Fruit fly (Drosophila melanogaster): ENCODE data around the gene CG5280.

The CG5280 gene

DNA sequence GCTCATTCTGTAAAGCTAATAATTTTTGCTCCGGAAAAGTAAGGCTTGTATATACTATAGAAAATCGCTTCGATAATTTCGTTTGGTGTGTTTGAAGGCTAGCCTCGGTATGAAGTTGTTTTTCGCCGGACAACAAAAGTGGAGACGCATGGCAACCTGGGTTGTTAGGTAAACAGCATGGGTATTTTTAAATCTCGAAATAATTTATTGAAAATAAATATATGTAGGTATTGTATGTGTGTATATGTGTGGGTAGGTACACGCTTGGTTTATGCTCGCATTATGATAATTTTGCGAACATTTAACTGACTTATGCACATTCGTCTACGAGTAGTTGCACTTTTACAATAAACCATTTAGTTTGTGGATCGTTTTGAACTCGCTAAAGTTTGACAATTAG, at the start of gene CG5280:
Gene CG5280 (minus strand): TSS at position 101 of the 400 bp plus-strand sequence.
- no peak for TF ChIP-seq CG17801 (GFP tag; optimal IDR thresholded peaks at IDR 0.05; ENCODE audit: partially characterized antibody)

DNA sequence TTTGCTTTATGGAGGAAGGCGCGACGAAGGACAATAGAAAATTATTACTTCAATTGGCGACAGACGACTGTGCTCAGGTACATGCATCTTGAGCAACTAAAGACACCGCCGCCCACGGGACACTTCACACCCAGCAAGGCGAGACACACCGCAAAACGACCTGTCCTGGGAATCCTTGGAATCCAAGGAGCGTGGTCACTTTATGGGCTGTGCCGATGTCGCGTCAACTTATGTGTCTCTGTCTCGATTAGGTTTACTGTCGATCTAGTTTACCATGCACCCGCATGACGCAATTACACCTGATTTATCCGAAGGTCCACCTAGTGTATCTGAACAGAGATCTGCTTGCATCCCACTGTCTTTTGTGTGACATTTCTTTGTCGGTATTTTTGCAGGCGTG, 49.2 kb upstream of the CG5280 start:
- no peak for TF ChIP-seq CG17801 (GFP tag; optimal IDR thresholded peaks at IDR 0.05; ENCODE audit: partially characterized antibody)

DNA sequence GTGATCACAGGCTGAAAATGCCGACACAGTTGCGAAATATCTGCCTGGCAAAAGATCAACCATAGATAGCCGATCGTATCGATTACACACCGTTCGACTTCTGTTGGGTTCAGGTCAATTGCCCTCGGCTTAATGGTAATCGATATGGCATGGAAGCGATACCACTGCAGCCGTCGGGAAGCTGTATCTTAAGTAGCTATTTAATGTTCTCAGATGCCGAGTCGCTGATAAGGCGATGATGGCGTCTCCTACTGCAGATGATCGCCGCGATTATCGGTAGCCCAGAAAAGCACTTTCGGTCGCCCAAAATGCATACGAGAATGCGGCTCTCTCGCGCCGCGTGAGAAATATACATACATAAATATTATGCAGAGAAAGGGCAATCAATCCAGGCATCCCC, 47.6 kb upstream of the CG5280 start:
- TF ChIP-seq CG17801 (GFP tag; optimal IDR thresholded peaks at IDR 0.05; ENCODE audit: partially characterized antibody), result no peak

DNA sequence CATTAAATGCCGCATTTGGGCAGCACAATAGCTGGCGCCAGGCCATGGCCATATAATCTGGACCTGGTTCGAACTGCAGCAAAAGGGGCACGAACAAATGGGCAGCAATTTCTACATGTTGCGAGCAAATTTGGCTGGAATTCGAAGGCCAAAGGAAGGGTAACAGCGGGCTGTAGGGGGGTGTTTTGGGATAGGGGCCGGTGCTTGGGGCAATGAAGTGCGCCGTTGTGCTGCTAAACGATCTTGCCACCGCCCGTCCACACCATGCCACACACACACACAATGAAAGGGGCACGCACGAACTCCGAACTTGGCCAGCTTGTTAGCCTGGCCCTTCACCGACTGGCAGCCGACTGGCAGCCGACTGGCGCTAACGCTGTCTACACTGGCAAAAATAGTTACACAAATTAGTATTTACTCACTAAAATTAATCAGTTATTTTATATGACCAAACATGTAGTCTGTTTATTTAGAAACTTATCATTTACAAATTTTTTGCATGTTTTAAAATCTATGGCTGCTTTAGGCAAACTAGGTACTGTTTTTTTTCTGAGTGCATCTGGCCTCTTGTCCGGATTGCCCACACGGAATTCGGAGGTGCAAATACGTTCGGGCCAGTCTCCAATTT, 44.1 kb upstream of the CG5280 start:
- no peak for TF ChIP-seq CG17801 (GFP tag; optimal IDR thresholded peaks at IDR 0.05; ENCODE audit: partially characterized antibody)

DNA sequence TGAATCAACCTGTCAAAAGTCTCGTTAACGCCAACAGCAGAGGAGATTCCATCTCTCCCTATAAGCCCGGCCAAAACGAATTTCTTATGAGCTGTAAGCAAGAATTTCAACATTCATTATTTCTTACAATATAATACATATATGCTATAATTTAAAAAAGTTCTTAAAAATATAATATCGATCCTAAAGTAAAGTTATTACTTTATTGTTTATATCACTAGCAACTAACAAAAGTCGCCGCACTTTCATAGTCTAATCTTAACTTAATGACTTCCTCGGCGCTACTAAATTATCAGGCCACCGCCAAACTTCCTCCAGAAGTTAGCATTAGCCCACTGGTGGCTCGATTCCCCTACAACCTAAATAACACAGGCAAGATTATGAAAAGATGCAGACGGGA, 43.5 kb upstream of the CG5280 start:
- no peak for TF ChIP-seq CG17801 (GFP tag; optimal IDR thresholded peaks at IDR 0.05; ENCODE audit: partially characterized antibody)

DNA sequence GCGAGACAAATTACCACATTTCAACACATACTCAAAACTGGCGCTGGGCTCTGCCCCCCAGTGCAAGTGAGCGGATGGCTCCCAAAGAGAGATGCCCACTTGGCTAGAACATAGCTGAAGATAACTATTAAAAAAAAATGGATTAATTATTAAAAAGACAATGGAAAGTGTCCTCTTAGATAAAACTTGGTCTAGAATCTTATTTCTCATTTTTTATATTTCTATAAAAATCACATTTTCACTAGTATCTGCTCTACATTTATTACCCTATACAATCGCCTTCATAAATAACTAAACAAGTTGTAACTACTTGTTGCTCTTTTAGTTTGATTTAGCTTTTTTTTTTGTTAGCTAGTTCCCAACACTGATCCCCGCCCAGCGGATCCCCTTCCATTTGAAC, 42.8 kb upstream of the CG5280 start:
- TF ChIP-seq CG17801 (GFP tag; optimal IDR thresholded peaks at IDR 0.05; ENCODE audit: partially characterized antibody), result no peak

DNA sequence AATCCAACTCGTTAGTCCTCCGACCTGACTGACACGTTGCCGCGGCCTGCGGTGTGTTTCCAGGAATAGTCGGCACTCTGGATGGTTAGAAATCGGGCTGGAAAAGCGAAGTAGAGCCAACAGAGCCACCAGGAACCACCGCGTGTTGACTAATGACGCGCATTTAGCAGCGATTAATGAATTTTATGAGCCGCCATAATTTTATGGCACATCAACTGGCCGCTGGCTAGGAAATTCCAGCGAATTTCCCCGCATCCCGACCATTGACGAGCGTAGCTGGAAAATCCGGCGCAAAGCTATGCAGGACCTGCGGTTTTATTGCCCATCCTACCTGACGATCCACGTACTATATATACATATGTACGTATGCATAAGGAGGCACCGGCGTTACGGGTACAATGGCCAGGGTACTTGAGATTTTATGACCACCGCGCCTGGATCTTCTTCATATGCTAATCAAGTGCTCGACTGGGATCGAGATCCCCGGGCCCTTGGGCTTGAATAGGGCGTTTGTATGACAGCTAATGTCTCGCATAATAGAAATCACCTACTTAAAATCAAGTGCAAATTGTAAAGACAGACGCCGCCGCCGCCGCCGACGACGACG, 39.3 kb upstream of the CG5280 start:
- TF ChIP-seq CG17801 (GFP tag; optimal IDR thresholded peaks at IDR 0.05; ENCODE audit: partially characterized antibody), result no peak

DNA sequence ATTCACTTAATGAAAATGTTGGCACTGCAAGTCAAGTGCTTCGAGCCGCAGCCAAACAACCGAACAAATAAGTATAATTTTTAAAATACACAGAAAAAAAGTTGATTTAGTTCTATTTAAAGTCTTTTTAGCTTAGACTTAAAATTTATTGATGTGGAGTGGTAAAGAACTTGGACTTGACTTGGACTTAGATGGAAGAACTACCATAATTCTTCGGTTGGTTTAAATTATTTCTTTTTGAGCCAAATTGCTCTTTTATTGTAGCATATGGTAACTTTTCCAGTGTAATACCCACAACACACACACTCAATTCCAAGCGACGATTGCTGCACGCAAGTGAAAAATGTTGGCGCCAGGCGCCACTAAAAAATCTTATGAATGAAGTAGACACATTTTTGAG, 38.0 kb upstream of the CG5280 start:
- no peak for TF ChIP-seq CG17801 (GFP tag; optimal IDR thresholded peaks at IDR 0.05; ENCODE audit: partially characterized antibody)

DNA sequence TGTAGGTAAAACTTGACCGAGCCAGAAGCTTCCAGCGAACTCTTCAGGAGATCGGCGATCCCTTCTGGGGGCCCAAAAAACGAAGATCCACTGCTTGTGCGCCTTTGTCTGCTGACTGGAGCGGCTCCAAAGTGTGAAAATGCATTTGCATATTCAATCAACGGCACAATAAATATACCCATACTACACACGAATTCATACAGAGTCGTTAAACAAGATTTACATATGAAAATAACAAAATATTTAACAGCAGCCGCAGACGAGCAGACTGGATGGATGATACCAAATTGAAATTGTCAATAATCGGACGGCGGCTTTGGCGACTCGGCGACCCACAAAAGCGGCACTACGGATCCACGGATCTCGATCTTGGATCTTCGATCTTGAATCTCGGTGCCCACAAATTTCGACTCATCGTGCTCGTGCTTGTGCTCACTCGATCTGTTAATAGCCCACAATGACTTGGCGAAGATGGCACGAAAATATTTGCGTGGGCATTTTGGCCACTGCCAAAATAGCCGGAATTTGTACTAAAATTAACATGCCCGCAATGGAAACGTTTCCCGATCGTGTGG, 37.2 kb upstream of the CG5280 start:
- TF ChIP-seq CG17801 (GFP tag; optimal IDR thresholded peaks at IDR 0.05; ENCODE audit: partially characterized antibody), result no peak

DNA sequence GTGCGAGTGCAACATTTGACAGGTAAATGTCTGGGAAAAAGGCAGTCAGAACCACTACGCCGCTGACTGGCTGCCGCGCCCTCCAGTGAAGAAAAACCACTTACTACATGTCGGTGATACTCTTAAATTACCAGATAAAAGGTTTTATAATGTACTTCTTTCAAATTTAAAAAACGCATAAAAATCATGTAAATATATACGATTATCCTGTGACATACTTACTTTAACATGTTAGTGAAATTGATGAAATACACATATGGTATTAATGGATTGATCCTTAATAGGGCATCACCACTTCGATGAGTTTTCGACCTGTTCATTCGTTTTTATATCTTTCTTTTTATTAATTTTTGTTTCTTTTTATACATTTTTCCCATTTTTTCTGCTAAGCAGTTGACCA, 36.5 kb upstream of the CG5280 start:
- TF ChIP-seq CG17801 (GFP tag; optimal IDR thresholded peaks at IDR 0.05; ENCODE audit: partially characterized antibody), result no peak

DNA sequence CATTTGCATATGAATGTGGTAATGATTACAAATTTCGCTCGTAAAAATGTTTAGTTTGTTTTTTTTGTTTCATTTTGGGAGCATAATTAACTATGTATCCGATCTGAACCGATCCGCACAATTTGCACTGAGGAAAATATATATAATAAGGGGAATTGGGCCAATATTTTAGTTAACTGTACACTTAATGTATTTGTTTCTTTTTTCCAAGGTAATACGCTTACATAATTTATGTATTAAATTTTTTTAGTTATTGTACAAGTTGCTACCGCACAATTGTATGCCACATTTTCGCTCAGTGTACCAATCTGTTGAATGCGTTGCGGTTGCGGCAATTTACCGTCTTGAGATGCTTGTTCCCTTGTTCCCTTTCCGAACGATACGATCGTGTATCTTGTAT, 35.7 kb upstream of the CG5280 start:
- TF ChIP-seq CG17801 (GFP tag; optimal IDR thresholded peaks at IDR 0.05; ENCODE audit: partially characterized antibody), result no peak

DNA sequence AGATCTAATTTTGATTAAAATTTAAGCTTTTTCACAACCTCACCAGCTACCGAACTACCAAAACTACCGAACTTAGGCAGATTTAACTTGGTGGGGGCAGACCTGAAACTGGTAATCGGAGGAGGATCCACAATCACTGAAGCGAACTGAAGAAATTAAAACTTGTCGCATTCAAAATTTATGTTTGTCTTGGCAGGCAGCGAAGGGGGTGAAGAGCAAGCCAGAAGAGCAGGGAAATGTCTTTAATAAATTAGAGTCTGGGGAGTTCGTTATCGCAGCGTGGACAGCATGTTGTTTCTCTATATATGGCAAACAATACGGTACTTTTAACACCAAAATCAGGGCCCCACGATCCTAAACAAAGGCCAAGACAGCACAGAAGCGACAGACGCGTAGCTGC, 35.1 kb upstream of the CG5280 start:
- no peak for TF ChIP-seq CG17801 (GFP tag; optimal IDR thresholded peaks at IDR 0.05; ENCODE audit: partially characterized antibody)

DNA sequence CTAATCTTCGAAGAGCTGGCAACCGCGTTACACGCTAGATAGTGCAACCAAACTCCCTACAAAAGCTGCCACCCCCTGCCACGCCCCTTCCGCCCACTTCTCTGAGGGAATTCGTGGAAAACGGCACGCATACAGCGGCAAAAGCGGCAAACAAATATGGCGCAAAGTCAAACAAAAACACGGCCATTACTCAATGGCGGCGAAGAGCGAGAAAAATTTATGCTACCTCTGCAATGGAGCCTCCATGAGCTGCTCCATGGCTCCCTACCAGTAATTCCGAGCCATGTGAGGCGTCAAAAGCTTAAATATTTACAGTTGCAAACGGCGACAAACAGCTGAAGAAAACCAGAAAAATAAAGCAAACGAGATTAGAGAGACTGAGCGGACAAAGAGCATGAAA, 34.7 kb upstream of the CG5280 start:
- no peak for TF ChIP-seq CG17801 (GFP tag; optimal IDR thresholded peaks at IDR 0.05; ENCODE audit: partially characterized antibody)

DNA sequence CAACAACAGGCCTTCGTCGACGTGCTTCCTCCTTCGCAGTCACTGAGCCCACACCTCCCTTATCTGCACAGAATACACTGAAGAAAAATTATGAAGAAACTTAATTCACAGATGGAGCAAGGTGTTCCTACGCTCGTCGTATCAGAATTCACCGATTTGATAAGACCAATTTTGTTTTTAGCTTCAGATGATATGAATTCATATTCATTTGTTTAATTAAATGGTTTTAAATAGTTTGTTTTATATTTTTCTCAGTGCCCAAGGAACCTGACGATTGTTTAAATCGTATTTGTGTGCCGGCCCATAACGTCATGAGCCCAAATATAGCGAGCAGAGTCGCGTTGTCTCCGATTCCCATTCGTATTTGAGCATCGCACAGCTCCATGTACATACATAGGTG, 33.6 kb upstream of the CG5280 start:
- no peak for TF ChIP-seq CG17801 (GFP tag; optimal IDR thresholded peaks at IDR 0.05; ENCODE audit: partially characterized antibody)

DNA sequence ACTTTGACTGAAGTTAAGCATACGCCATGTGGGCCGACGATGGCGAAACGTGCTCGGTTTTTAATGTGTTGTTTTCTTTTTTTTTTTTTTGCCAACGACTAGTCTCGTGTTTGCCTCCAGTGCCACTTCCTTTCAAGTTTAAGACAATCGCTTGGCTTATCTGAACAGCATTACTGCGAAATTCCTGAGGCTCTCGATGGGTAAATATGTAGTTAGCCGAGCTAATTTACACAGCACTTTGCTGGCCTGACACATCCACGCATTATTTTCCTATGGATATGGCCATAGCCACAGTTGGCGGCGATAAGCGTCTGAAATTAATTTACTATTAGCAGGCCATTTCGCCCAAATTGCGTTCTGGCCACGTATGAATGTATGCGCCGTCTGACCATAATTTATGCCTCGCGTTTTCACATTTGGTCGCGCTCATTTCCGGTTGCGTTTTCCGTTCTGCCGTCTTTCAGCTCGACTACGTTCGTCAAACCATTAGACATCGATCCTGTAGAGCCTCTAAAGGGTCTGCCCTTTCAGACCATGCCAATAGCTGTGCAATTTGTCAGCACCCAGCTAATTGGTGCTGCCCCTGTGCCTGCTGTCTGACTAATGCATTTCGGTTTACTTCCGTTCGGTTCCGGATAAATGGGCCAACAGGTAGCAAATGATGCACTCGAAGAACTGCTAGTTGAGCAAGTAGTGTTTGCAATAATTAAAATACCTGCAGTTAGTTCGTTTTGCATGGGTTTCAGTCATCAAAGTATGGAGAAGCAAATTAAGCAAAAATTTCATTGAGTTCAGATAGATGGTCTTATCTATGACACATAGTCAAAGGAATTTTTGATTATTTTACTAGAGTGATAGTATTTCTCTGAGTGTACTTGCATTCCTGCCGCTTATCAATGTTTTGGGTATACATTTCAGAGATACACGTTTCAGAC, 30.7 kb upstream of the CG5280 start:
- no peak for TF ChIP-seq CG17801 (GFP tag; optimal IDR thresholded peaks at IDR 0.05; ENCODE audit: partially characterized antibody)
